Worm (Caenorhabditis elegans) whole organism, L1 larva: ENCODE results near the gene pqn-25.

Source experiments
- aha-1 ChIP-seq: fragments of 150-350 bp; optimal IDR thresholded peaks from 2 replicates; lab custom pipeline; 2014; ENCODE audit warnings: missing biosample characterization, missing genetic modification characterization
- ama-1 ChIP-seq: fragments of 150-350 bp; optimal IDR thresholded peaks from 2 replicates; lab custom pipeline; 2014
- blmp-1 ChIP-seq: fragments of 150-350 bp; optimal IDR thresholded peaks from 2 replicates; lab custom pipeline; 2014; ENCODE audit warnings: missing biosample characterization, missing genetic modification characterization
- fkh-10 ChIP-seq: sonication (generic microtip); optimal IDR thresholded peaks from 2 replicates; lab custom pipeline; 2017; ENCODE audit warnings: missing biosample characterization, missing genetic modification reagents, missing genetic modification characterization
- fkh-8 ChIP-seq: sonication (generic microtip); optimal IDR thresholded peaks from 2 replicates; lab custom pipeline; 2016; ENCODE audit warnings: mild to moderate bottlenecking, missing genetic modification characterization, missing compliant biosample characterization
- fos-1 ChIP-seq: fragments of 150-350 bp; optimal IDR thresholded peaks from 2 replicates; lab custom pipeline; 2014; ENCODE audit warnings: missing biosample characterization, missing genetic modification characterization
- jun-1 ChIP-seq: fragments of 150-350 bp; optimal IDR thresholded peaks from 2 replicates; lab custom pipeline; 2014; ENCODE audit warnings: missing biosample characterization, missing genetic modification reagents, missing genetic modification characterization
- mef-2 ChIP-seq: fragments of 150-350 bp; optimal IDR thresholded peaks from 2 replicates; lab custom pipeline; 2014; ENCODE audit warnings: missing biosample characterization, missing genetic modification characterization
- mep-1 ChIP-seq: fragments of 150-350 bp; optimal IDR thresholded peaks from 2 replicates; lab custom pipeline; 2014; ENCODE audit warnings: missing biosample characterization, missing genetic modification characterization
- nhr-11 ChIP-seq: fragments of 150-350 bp; optimal IDR thresholded peaks from 2 replicates; lab custom pipeline; 2014; ENCODE audit warnings: missing biosample characterization, missing genetic modification characterization
- pag-3 ChIP-seq: sonication (generic microtip); optimal IDR thresholded peaks from 2 replicates; lab custom pipeline; 2017; ENCODE audit warnings: missing genetic modification characterization, mild to moderate bottlenecking, missing compliant biosample characterization, antibody characterized with exemption, borderline replicate concordance; ENCODE audit not compliant: insufficient read depth
- pqm-1 ChIP-seq: sonication (generic microtip); optimal IDR thresholded peaks from 3 replicates; lab custom pipeline; 2017; ENCODE audit warnings: missing biosample characterization, missing genetic modification characterization

ce11 chrIII:5506936-5507335, 5.5 kb downstream of the pqn-25 start:
- no peak for TF ChIP-seq ama-1
- TF ChIP-seq pqm-1: no peak
- TF ChIP-seq nhr-11: no peak
- no peak for TF ChIP-seq fkh-10 (GFP tag; lab: Kevin White, UChicago)
- TF ChIP-seq jun-1 (tag; lab: Kevin White, UChicago): no peak
- no peak for TF ChIP-seq blmp-1
- no peak for TF ChIP-seq aha-1 (tag; lab: Kevin White, UChicago)
- no peak for TF ChIP-seq mef-2 (tag; lab: Kevin White, UChicago)
- TF ChIP-seq mep-1 (tag; lab: Kevin White, UChicago): no peak
- no peak for TF ChIP-seq pag-3
- no peak for TF ChIP-seq fkh-8
- TF ChIP-seq fos-1 (tag; lab: Kevin White, UChicago): no peak
